Fruit fly (Drosophila melanogaster) whole organism, wandering third instar larva: Measurements from ENCODE around the gene CG13631.
A peak's percentile ranks its signal among the peaks of the same experiment; 100 is the strongest.

Experiments
- Abd-B ChIP-seq: fragments of >200 bp; optimal IDR thresholded peaks from 2 replicates; lab custom pipeline; 2017; ENCODE audit warnings: missing biosample characterization, missing genetic modification characterization
- CG32264 ChIP-seq: fragments of 200-800 bp; sonication (Bioruptor generic); optimal IDR thresholded peaks from 2 replicates; lab custom pipeline; 2016; ENCODE audit warnings: missing biosample characterization, missing genetic modification characterization
- CG9705 ChIP-seq: fragments of 200-800 bp; sonication (Bioruptor generic); optimal IDR thresholded peaks from 2 replicates; lab custom pipeline; 2018; ENCODE audit warnings: missing biosample characterization, mild to moderate bottlenecking, missing genetic modification characterization
- CrebA ChIP-seq: fragments of 200-800 bp; sonication (Bioruptor generic); optimal IDR thresholded peaks from 2 replicates; lab custom pipeline; 2016; ENCODE audit warnings: missing biosample characterization, mild to moderate bottlenecking, missing genetic modification characterization, borderline replicate concordance
- Dfd ChIP-seq: fragments of >200 bp; optimal IDR thresholded peaks from 2 replicates; lab custom pipeline; 2017; ENCODE audit warnings: missing biosample characterization, missing genetic modification characterization
- Dif ChIP-seq: fragments of 200-275, 200-300 bp; sonication (Bioruptor generic); optimal IDR thresholded peaks from 2 replicates; lab custom pipeline; 2018; ENCODE audit warnings: missing biosample characterization, missing genetic modification characterization; ENCODE audit not compliant: partially characterized antibody
- GATAd ChIP-seq: sonication (Bioruptor generic); optimal IDR thresholded peaks from 2 replicates; lab custom pipeline; 2016; ENCODE audit warnings: missing biosample characterization, missing genetic modification characterization
- HLH106 ChIP-seq: fragments of 200-800 bp; optimal IDR thresholded peaks from 3 replicates; lab custom pipeline; 2019; ENCODE audit warnings: missing biosample characterization, mild to moderate bottlenecking, missing genetic modification characterization, moderate library complexity
- Hnf4 ChIP-seq: fragments of 200-800 bp; sonication (Bioruptor generic); optimal IDR thresholded peaks from 2 replicates; lab custom pipeline; 2016; ENCODE audit warnings: missing biosample characterization, mild to moderate bottlenecking, missing genetic modification characterization
- Hr78 ChIP-seq: fragments of >200 bp; optimal IDR thresholded peaks from 2 replicates; lab custom pipeline; 2017; ENCODE audit warnings: missing biosample characterization, missing genetic modification characterization
- Hr83 ChIP-seq: fragments of 200-300 bp; sonication (Bioruptor generic); optimal IDR thresholded peaks from 2 replicates; lab custom pipeline; 2016; ENCODE audit warnings: missing biosample characterization, mild to moderate bottlenecking, missing genetic modification characterization, moderate library complexity; ENCODE audit not compliant: poor library complexity, severe bottlenecking
- Jra ChIP-seq: sonication (Bioruptor generic); optimal IDR thresholded peaks from 2 replicates; lab custom pipeline; 2016; ENCODE audit warnings: missing biosample characterization, missing genetic modification characterization
- Mio ChIP-seq: sonication (Bioruptor generic); optimal IDR thresholded peaks from 2 replicates; lab custom pipeline; 2016; ENCODE audit warnings: missing biosample characterization, missing genetic modification characterization
- Myc ChIP-seq: fragments of >200 bp; optimal IDR thresholded peaks from 2 replicates; lab custom pipeline; 2017
- N ChIP-seq: fragments of >200 bp; optimal IDR thresholded peaks from 2 replicates; lab custom pipeline; 2018; ENCODE audit warnings: missing biosample characterization, missing external identifiers, missing genetic modification characterization
- OdsH ChIP-seq: fragments of 200-800 bp; sonication (Bioruptor generic); optimal IDR thresholded peaks from 2 replicates; lab custom pipeline; 2016; ENCODE audit warnings: missing biosample characterization, mild to moderate bottlenecking, missing genetic modification characterization
- Rel ChIP-seq, 2 experiments: fragments of 200-800 bp; sonication (Bioruptor generic) in 1 of 2; optimal IDR thresholded peaks; 2 replicates in 1 of 2; 3 replicates in 1 of 2; lab custom pipeline; 2016 to 2019; ENCODE audit warnings: mild to moderate bottlenecking in 2 of 2, missing biosample characterization in 2 of 2, missing genetic modification characterization in 2 of 2, moderate library complexity in 1 of 2
- Sp1 ChIP-seq: fragments of 200-800 bp; sonication (Bioruptor generic); optimal IDR thresholded peaks from 3 replicates; lab custom pipeline; 2019; ENCODE audit warnings: missing biosample characterization, mild to moderate bottlenecking, missing genetic modification characterization, moderate library complexity
- Vsx2 ChIP-seq: fragments of 200-300, 225-300 bp; sonication (Bioruptor generic); optimal IDR thresholded peaks from 2 replicates; lab custom pipeline; 2018; ENCODE audit warnings: missing biosample characterization, missing genetic modification characterization; ENCODE audit not compliant: partially characterized antibody
- br ChIP-seq: fragments of 200-800 bp; sonication (Bioruptor generic); optimal IDR thresholded peaks from 2 replicates; lab custom pipeline; 2016; ENCODE audit warnings: missing biosample characterization, missing genetic modification characterization
- brk ChIP-seq: fragments of 200-800 bp; sonication (Bioruptor generic); optimal IDR thresholded peaks from 2 replicates; lab custom pipeline; 2016; ENCODE audit warnings: missing biosample characterization, mild to moderate bottlenecking, missing genetic modification characterization
- dl ChIP-seq, 2 experiments: fragments of 175-275, 200-275 bp in 1 of 2; fragments of 200-275 bp in 1 of 2; sonication (Bioruptor generic); optimal IDR thresholded peaks; lab custom pipeline; 2018; ENCODE audit warnings: mild to moderate bottlenecking in 2 of 2, missing biosample characterization in 2 of 2, missing genetic modification characterization in 2 of 2, moderate library complexity in 2 of 2; ENCODE audit not compliant: partially characterized antibody in 2 of 2, insufficient read depth in 1 of 2
- dmrt93B ChIP-seq: fragments of 200-800 bp; sonication (Bioruptor generic); optimal IDR thresholded peaks from 2 replicates; lab custom pipeline; 2018; ENCODE audit warnings: missing biosample characterization, mild to moderate bottlenecking, missing genetic modification characterization
- dsf ChIP-seq: sonication (Bioruptor generic); optimal IDR thresholded peaks from 2 replicates; lab custom pipeline; 2016; ENCODE audit warnings: missing biosample characterization, missing genetic modification characterization, borderline replicate concordance
- ey ChIP-seq: fragments of 200-800 bp; sonication (Bioruptor generic); optimal IDR thresholded peaks from 2 replicates; lab custom pipeline; 2016; ENCODE audit warnings: missing biosample characterization, missing genetic modification characterization
- foxo ChIP-seq, 2 experiments: fragments of 200-800 bp; sonication (Bioruptor generic); optimal IDR thresholded peaks; 2 replicates in 1 of 2; 3 replicates in 1 of 2; lab custom pipeline; 2016 to 2017; ENCODE audit warnings: missing biosample characterization in 2 of 2, missing genetic modification characterization in 2 of 2
- fru ChIP-seq: fragments of 200-800 bp; sonication (Bioruptor generic); optimal IDR thresholded peaks from 3 replicates; lab custom pipeline; 2016; ENCODE audit warnings: missing biosample characterization, mild to moderate bottlenecking, missing genetic modification characterization
- h ChIP-seq: fragments of 200-800 bp; sonication (Bioruptor generic); optimal IDR thresholded peaks from 3 replicates; lab custom pipeline; 2016; ENCODE audit warnings: missing biosample characterization, mild to moderate bottlenecking, missing genetic modification characterization
- jim ChIP-seq: fragments of 175-275, 200-325 bp; sonication (Bioruptor generic); optimal IDR thresholded peaks from 2 replicates; lab custom pipeline; 2016; ENCODE audit warnings: missing biosample characterization, mild to moderate bottlenecking, missing genetic modification characterization
- lola ChIP-seq: fragments of >200 bp; optimal IDR thresholded peaks from 2 replicates; lab custom pipeline; 2017; ENCODE audit warnings: missing biosample characterization, missing genetic modification characterization
- pan ChIP-seq: fragments of >200 bp; optimal IDR thresholded peaks from 2 replicates; lab custom pipeline; 2017
- psq ChIP-seq: fragments of 200-800 bp; sonication (Bioruptor generic); optimal IDR thresholded peaks from 3 replicates; lab custom pipeline; 2017; ENCODE audit warnings: missing biosample characterization, mild to moderate bottlenecking, missing genetic modification characterization, moderate library complexity
- rgr ChIP-seq: fragments of 200-800 bp; sonication (Bioruptor generic); optimal IDR thresholded peaks from 3 replicates; lab custom pipeline; 2016; ENCODE audit warnings: missing biosample characterization, mild to moderate bottlenecking, missing genetic modification characterization
- sage ChIP-seq: fragments of 200-800 bp; sonication (Bioruptor generic); optimal IDR thresholded peaks from 2 replicates; lab custom pipeline; 2016; ENCODE audit warnings: missing biosample characterization, mild to moderate bottlenecking, missing genetic modification characterization
- sv ChIP-seq: fragments of 200-800 bp; sonication (Bioruptor generic); optimal IDR thresholded peaks from 3 replicates; lab custom pipeline; 2016; ENCODE audit warnings: missing biosample characterization, missing genetic modification characterization
- tai ChIP-seq: sonication (Bioruptor generic); optimal IDR thresholded peaks from 2 replicates; lab custom pipeline; 2016; ENCODE audit warnings: missing biosample characterization, missing genetic modification characterization
- usp ChIP-seq: fragments of >200 bp; optimal IDR thresholded peaks from 2 replicates; lab custom pipeline; 2017; ENCODE audit warnings: missing biosample characterization, missing genetic modification characterization
- woc ChIP-seq: sonication (Bioruptor generic); optimal IDR thresholded peaks from 2 replicates; lab custom pipeline; 2016; ENCODE audit warnings: missing biosample characterization, mild to moderate bottlenecking, missing genetic modification characterization

The CG13631 gene

DNA sequence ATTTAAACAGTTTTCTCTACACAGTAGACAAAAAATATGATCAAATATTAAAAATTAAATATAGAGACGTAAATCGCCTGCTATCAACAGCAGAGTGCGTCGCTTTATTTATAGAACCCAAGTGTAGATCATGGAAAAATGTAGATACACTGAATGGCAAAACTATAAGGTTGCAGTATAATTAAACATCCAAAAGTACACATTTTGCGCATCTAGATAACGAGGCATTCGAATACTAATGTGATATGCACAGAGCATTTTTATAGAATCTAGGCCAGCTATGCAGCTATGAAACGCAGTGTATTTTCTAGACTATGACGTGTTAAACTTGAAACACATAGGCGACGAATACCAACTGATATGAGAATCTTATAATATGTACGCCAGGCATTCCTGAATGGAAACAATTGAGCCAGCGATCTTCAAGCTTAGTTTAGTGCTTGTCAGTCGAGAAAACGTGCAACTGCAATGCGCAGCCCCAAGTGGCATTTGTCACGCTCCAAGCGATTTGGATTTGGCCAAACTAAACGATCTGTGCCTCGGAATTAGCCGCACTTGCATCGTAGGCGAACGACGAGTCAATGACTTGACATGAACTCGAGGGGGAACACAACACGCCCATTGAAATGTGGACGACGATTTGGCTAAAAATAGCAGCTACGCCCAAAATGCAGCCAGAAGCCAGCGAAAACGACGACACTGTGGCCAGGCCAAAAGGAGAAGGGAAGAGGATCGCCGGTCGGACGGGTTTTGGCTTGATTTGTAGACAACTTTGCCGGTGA, 41.9 kb downstream of the CG13631 start (continued):
- TF ChIP-seq HLH106 (tag; lab: Kevin White, UChicago) (peak; percentile 91), Mio (GFP tag; lab: Kevin White, UChicago) (peak; percentile 66)
- TF ChIP-seq, all 38 proteins: peak for 25

dm6 chr3R:24812394-24812793, 43.2 kb downstream of the CG13631 start:
- TF ChIP-seq sage (GFP tag; lab: Kevin White, UChicago), result no peak
- no peak for TF ChIP-seq fru (GFP tag; lab: Kevin White, UChicago)
- no peak for TF ChIP-seq foxo (GFP tag; optimal IDR thresholded peaks at IDR 0.05; lab: Kevin White, UChicago)
- no peak for TF ChIP-seq dmrt93B (GFP tag; lab: Kevin White, UChicago)
- TF ChIP-seq Vsx2, result no peak
- no peak for TF ChIP-seq dl (GFP tag; optimal IDR thresholded peaks at IDR 0.05; lab: Kevin White, UChicago; ENCODE audit: insufficient read depth in 1 of 2, partially characterized antibody in 2 of 2)
- no peak for TF ChIP-seq GATAd
- no peak for TF ChIP-seq jim (GFP tag; lab: Kevin White, UChicago)
- no peak for TF ChIP-seq br
- no peak for TF ChIP-seq CG32264 (GFP tag; lab: Kevin White, UChicago)
- no peak for TF ChIP-seq Dif
- TF ChIP-seq woc, result no peak
- TF ChIP-seq pan (lab: Kevin White, UChicago), result no peak
- no peak for TF ChIP-seq Sp1
- no peak for TF ChIP-seq dsf (GFP tag; lab: Kevin White, UChicago)

- no peak for TF ChIP-seq CG9705 (GFP tag; lab: Kevin White, UChicago)
Measured at dm6 chr3R:24812987-24813636, 44.0 kb downstream of the CG13631 start.

DNA sequence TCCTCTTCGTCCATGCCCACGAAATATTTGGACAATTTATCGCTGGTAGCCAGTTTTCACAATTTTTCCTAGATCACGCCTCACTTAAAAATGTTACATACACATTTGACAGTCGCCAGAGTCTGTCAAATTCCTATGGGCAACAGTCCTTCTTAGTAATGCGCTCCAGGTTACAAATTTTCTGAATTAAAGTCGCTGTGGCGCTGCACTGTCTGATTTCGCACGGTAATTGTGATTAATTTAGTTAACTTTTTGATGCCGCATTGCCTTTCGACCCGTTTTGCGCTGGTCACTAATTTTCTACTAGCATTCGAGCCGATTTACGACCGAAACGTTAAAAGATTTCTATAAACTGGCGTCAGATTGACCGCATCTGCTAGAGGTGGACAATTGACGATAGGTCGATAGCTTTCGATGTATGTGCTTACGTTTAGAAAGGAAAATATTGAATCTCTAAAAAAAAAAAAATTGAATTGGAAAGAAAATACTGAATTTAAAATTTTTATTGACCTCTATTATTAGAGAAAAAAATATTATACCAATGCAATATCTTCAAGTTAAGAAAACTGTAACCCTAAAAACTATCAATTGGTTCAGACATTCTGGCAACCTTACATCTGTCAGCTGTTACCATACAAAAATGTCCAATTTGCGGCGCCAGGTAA, 44.6 kb downstream of the CG13631 start, which contains the start of the genes lili and CG34150:
Gene lili, minus strand, starts transcription at position 376 of the 665 bp plus-strand sequence.
Gene CG34150, plus strand, starts transcription at position 626 of the 665 bp plus-strand sequence.
- TF ChIP-seq CG32264 (GFP tag; lab: Kevin White, UChicago), result peak; percentile 46
- TF ChIP-seq HLH106 (tag; lab: Kevin White, UChicago), result peak; percentile 77
- TF ChIP-seq Mio (GFP tag; lab: Kevin White, UChicago), result no peak
- TF ChIP-seq dl (GFP tag; optimal IDR thresholded peaks at IDR 0.05; lab: Kevin White, UChicago; ENCODE audit: insufficient read depth in 1 of 2, partially characterized antibody in 2 of 2), result no peak
- no peak for TF ChIP-seq CrebA (GFP tag; lab: Kevin White, UChicago)
- TF ChIP-seq Vsx2, result no peak
- no peak for TF ChIP-seq tai (GFP tag; lab: Kevin White, UChicago)
- no peak for TF ChIP-seq sage (GFP tag; lab: Kevin White, UChicago)
- TF ChIP-seq brk (GFP tag; lab: Kevin White, UChicago), result peak; percentile 89
- TF ChIP-seq dsf (GFP tag; lab: Kevin White, UChicago), result peak; percentile 80
- TF ChIP-seq Abd-B (GFP tag; lab: Kevin White, UChicago), result no peak
- TF ChIP-seq GATAd, result peak; percentile 81
- peak; percentile 79 for TF ChIP-seq ey (GFP tag; lab: Kevin White, UChicago)
- TF ChIP-seq usp (GFP tag; lab: Kevin White, UChicago), result no peak
- no peak for TF ChIP-seq Myc (lab: Kevin White, UChicago)
- no peak for TF ChIP-seq Dfd (GFP tag; lab: Kevin White, UChicago)
- peak; percentile 59 for TF ChIP-seq psq (GFP tag; lab: Kevin White, UChicago)
- peak; percentile 89 for TF ChIP-seq Hnf4 (GFP tag; lab: Kevin White, UChicago)
- no peak for TF ChIP-seq Hr78 (GFP tag; lab: Kevin White, UChicago)
- TF ChIP-seq Rel (GFP tag; optimal IDR thresholded peaks at IDR 0.05; lab: Kevin White, UChicago), result no peak
- peak; percentile 36 for TF ChIP-seq Rel (tag; optimal IDR thresholded peaks at IDR 0.05; lab: Kevin White, UChicago)
- peak; percentile 70 for TF ChIP-seq fru (GFP tag; lab: Kevin White, UChicago)
- TF ChIP-seq sv (GFP tag; lab: Kevin White, UChicago), result peak; percentile 72
- TF ChIP-seq foxo (GFP tag; optimal IDR thresholded peaks at IDR 0.05; lab: Kevin White, UChicago), result peak in 1 of 2 experiments; percentile 87
- no peak for TF ChIP-seq jim (GFP tag; lab: Kevin White, UChicago)
- peak; percentile 64 for TF ChIP-seq OdsH (GFP tag; lab: Kevin White, UChicago)
- TF ChIP-seq pan (lab: Kevin White, UChicago), result no peak
- TF ChIP-seq CG9705 (GFP tag; lab: Kevin White, UChicago), result peak; percentile 55
- peak; percentile 67 for TF ChIP-seq Sp1
- TF ChIP-seq lola (GFP tag; lab: Kevin White, UChicago), result no peak
- TF ChIP-seq h (GFP tag; lab: Kevin White, UChicago), result peak; percentile 81
- no peak for TF ChIP-seq Jra (GFP tag; lab: Kevin White, UChicago)
- peak; percentile 74 for TF ChIP-seq woc
- no peak for TF ChIP-seq Dif
- peak; percentile 78 for TF ChIP-seq rgr (GFP tag; lab: Kevin White, UChicago)
- peak; percentile 67 for TF ChIP-seq br
- TF ChIP-seq dmrt93B (GFP tag; lab: Kevin White, UChicago), result no peak
- no peak for TF ChIP-seq N
- TF ChIP-seq Hr83 (GFP tag; lab: Kevin White, UChicago), result peak; percentile 63
- TF ChIP-seq, all 38 proteins: peak for 20
